Worm (Caenorhabditis elegans) whole organism, L3 larva: ENCODE measurements around the gene lido-2.
A peak's percentile ranks its signal among the peaks of the same experiment; 100 is the strongest.

Experiments used
- R02D3.7 ChIP-seq: fragments of 150-350 bp; optimal IDR thresholded peaks from 2 replicates; lab custom pipeline; 2014; ENCODE audit warnings: missing biosample characterization, missing genetic modification characterization
- ZK546.5 ChIP-seq: sonication (generic microtip); optimal IDR thresholded peaks from 2 replicates; lab custom pipeline; 2017; ENCODE audit warnings: missing biosample characterization, missing genetic modification characterization
- aly-2 ChIP-seq: fragments of 150-350 bp; optimal IDR thresholded peaks from 2 replicates; lab custom pipeline; 2014; ENCODE audit warnings: missing biosample characterization, missing genetic modification characterization
- ama-1 ChIP-seq: fragments of 150-350 bp; optimal IDR thresholded peaks from 2 replicates; lab custom pipeline; 2018
- ceh-28 ChIP-seq: fragments of 150-350 bp; optimal IDR thresholded peaks from 2 replicates; lab custom pipeline; 2014; ENCODE audit warnings: missing biosample characterization, missing genetic modification reagents, missing genetic modification characterization
- ceh-82 ChIP-seq: fragments of 150-350 bp; optimal IDR thresholded peaks from 2 replicates; lab custom pipeline; 2014; ENCODE audit warnings: missing biosample characterization, missing genetic modification characterization
- ceh-9 ChIP-seq: sonication (generic microtip); optimal IDR thresholded peaks from 2 replicates; lab custom pipeline; 2018; ENCODE audit warnings: missing biosample characterization, missing genetic modification characterization
- egl-5 ChIP-seq: fragments of 150-350 bp; optimal IDR thresholded peaks from 2 replicates; lab custom pipeline; 2017; ENCODE audit warnings: missing biosample characterization, missing genetic modification reagents, missing genetic modification characterization, inconsistent platforms
- elt-1 ChIP-seq: fragments of 150-350 bp; optimal IDR thresholded peaks from 2 replicates; lab custom pipeline; 2014; ENCODE audit warnings: missing biosample characterization, missing genetic modification characterization
- elt-2 ChIP-seq: sonication (generic microtip); optimal IDR thresholded peaks from 2 replicates; lab custom pipeline; 2016; ENCODE audit warnings: missing genetic modification reagents, mild to moderate bottlenecking, missing genetic modification characterization, missing compliant biosample characterization
- eor-1 ChIP-seq, 2 experiments: fragments of 150-350 bp; optimal IDR thresholded peaks; 2 replicates each; lab custom pipeline; 2014 to 2018; ENCODE audit warnings: missing biosample characterization in 2 of 2, missing genetic modification characterization in 2 of 2
- fkh-10 ChIP-seq: sonication (generic microtip); optimal IDR thresholded peaks from 2 replicates; lab custom pipeline; 2017; ENCODE audit warnings: missing biosample characterization, missing genetic modification reagents, missing genetic modification characterization
- fkh-2 ChIP-seq: fragments of 150-350 bp; optimal IDR thresholded peaks from 2 replicates; lab custom pipeline; 2014; ENCODE audit warnings: missing biosample characterization, missing genetic modification reagents, missing genetic modification characterization
- fos-1 ChIP-seq: fragments of 150-350 bp; optimal IDR thresholded peaks from 2 replicates; lab custom pipeline; 2014; ENCODE audit warnings: missing biosample characterization, missing genetic modification characterization
- hmg-11 ChIP-seq: sonication (generic microtip); optimal IDR thresholded peaks from 2 replicates; lab custom pipeline; 2016; ENCODE audit warnings: missing genetic modification characterization, missing compliant biosample characterization
- jun-1 ChIP-seq: fragments of 150-350 bp; optimal IDR thresholded peaks from 2 replicates; lab custom pipeline; 2014; ENCODE audit warnings: missing biosample characterization, missing genetic modification reagents, missing genetic modification characterization
- lin-15B ChIP-seq: fragments of 150-350 bp; optimal IDR thresholded peaks from 2 replicates; lab custom pipeline; 2014; ENCODE audit warnings: missing biosample characterization, missing genetic modification characterization
- lin-39 ChIP-seq: fragments of 150-350 bp; optimal IDR thresholded peaks from 2 replicates; lab custom pipeline; 2018; ENCODE audit warnings: missing biosample characterization, missing genetic modification reagents, missing genetic modification characterization
- lsy-12 ChIP-seq: sonication (generic microtip); optimal IDR thresholded peaks from 2 replicates; lab custom pipeline; 2016; ENCODE audit warnings: mild to moderate bottlenecking, missing genetic modification characterization, missing compliant biosample characterization
- mdl-1 ChIP-seq: fragments of 150-350 bp; optimal IDR thresholded peaks from 2 replicates; lab custom pipeline; 2014; ENCODE audit warnings: missing biosample characterization, missing genetic modification characterization
- nfya-1 ChIP-seq: sonication (generic microtip); optimal IDR thresholded peaks from 2 replicates; lab custom pipeline; 2017; ENCODE audit warnings: missing genetic modification characterization, mild to moderate bottlenecking, missing compliant biosample characterization, antibody characterized with exemption, moderate library complexity; ENCODE audit not compliant: insufficient read depth
- nhr-12 ChIP-seq: fragments of 150-350 bp; optimal IDR thresholded peaks from 2 replicates; lab custom pipeline; 2014; ENCODE audit warnings: missing biosample characterization, missing genetic modification characterization
- nhr-23 ChIP-seq: fragments of 150-350 bp; optimal IDR thresholded peaks from 2 replicates; lab custom pipeline; 2014; ENCODE audit warnings: missing biosample characterization, missing genetic modification reagents, missing genetic modification characterization
- nhr-237 ChIP-seq: fragments of 150-350 bp; optimal IDR thresholded peaks from 2 replicates; lab custom pipeline; 2014; ENCODE audit warnings: missing biosample characterization, missing genetic modification characterization
- nhr-28 ChIP-seq: fragments of 150-350 bp; optimal IDR thresholded peaks from 2 replicates; lab custom pipeline; 2014; ENCODE audit warnings: missing biosample characterization, missing genetic modification characterization
- nhr-76 ChIP-seq: fragments of 150-350 bp; sonication (generic microtip); optimal IDR thresholded peaks from 5 replicates; lab custom pipeline; 2014; ENCODE audit warnings: missing biosample characterization, missing genetic modification characterization
- nhr-77 ChIP-seq: fragments of 150-350 bp; optimal IDR thresholded peaks from 2 replicates; lab custom pipeline; 2014; ENCODE audit warnings: missing biosample characterization, missing genetic modification characterization
- pha-4 ChIP-seq: fragments of 150-350 bp; optimal IDR thresholded peaks from 2 replicates; lab custom pipeline; 2014; ENCODE audit warnings: missing biosample characterization, missing genetic modification reagents, missing genetic modification characterization
- pqm-1 ChIP-seq: fragments of 150-350 bp; optimal IDR thresholded peaks from 2 replicates; lab custom pipeline; 2017; ENCODE audit warnings: missing biosample characterization, missing genetic modification characterization, inconsistent platforms
- sea-2 ChIP-seq: fragments of 150-350 bp; sonication (generic microtip); optimal IDR thresholded peaks from 4 replicates; lab custom pipeline; 2014; ENCODE audit warnings: missing biosample characterization, missing genetic modification reagents, missing genetic modification characterization
- skn-1 ChIP-seq: fragments of 150-350 bp; optimal IDR thresholded peaks from 2 replicates; lab custom pipeline; 2014; ENCODE audit warnings: missing biosample characterization, missing genetic modification characterization
- snpc-4 ChIP-seq: fragments of 150-350 bp; optimal IDR thresholded peaks from 2 replicates; lab custom pipeline; 2014; ENCODE audit warnings: missing biosample characterization, missing genetic modification characterization
- tbx-2 ChIP-seq: sonication (generic microtip); optimal IDR thresholded peaks from 2 replicates; lab custom pipeline; 2016; ENCODE audit warnings: mild to moderate bottlenecking, missing genetic modification characterization, missing compliant biosample characterization
- unc-39 ChIP-seq: sonication (generic microtip); optimal IDR thresholded peaks from 4 replicates; lab custom pipeline; 2017; ENCODE audit warnings: missing biosample characterization, missing genetic modification characterization
- unc-62 ChIP-seq: fragments of 150-350 bp; sonication (generic microtip); optimal IDR thresholded peaks from 4 replicates; lab custom pipeline; 2014; ENCODE audit warnings: missing biosample characterization, missing genetic modification reagents, missing genetic modification characterization
- ztf-11 ChIP-seq: fragments of 150-350 bp; optimal IDR thresholded peaks from 2 replicates; lab custom pipeline; 2014; ENCODE audit warnings: missing biosample characterization, missing genetic modification characterization
- ztf-4 ChIP-seq: fragments of 150-350 bp; optimal IDR thresholded peaks from 2 replicates; lab custom pipeline; 2014; ENCODE audit warnings: missing biosample characterization, missing genetic modification characterization

Gene lido-2

DNA sequence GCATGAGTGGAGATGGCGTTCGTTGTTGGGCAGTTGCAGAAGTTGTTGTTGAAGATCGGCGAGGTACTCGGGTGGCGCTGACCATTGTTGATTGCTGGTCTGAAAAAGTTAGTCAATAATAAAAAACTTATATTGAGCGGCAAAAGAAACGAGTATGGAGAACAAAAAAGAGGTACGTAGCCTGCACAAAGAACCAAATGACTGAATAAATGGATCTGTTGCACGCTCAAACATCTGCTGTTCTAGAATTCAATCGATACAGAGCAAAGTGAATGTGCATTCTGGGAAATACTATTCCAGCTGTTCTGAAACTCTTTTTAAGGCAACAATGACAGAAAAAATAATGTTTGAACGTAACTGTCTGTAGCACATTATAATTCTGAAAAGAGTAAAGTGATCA lies at the start of gene lido-2:
Gene lido-2, minus strand, starts transcription at position 101 of the 400 bp plus-strand sequence.
- TF ChIP-seq egl-5 (no peak), ZK546.5 (no peak), ceh-82 (tag; lab: Kevin White, UChicago) (no peak), ztf-4 (tag; lab: Kevin White, UChicago) (no peak), nhr-23 (no peak), R02D3.7 (tag; lab: Kevin White, UChicago) (no peak), tbx-2 (tag; lab: Kevin White, UChicago) (no peak), hmg-11 (tag; lab: Kevin White, UChicago) (no peak), jun-1 (tag; lab: Kevin White, UChicago) (no peak), ztf-11 (tag; lab: Kevin White, UChicago) (no peak), nhr-28 (tag; lab: Kevin White, UChicago) (no peak), nhr-237 (no peak), eor-1 (tag; optimal IDR thresholded peaks at IDR 0.05; lab: Kevin White, UChicago) (no peak), mdl-1 (tag; lab: Kevin White, UChicago) (no peak), nhr-77 (tag; lab: Kevin White, UChicago) (no peak), lin-15B (no peak)

DNA sequence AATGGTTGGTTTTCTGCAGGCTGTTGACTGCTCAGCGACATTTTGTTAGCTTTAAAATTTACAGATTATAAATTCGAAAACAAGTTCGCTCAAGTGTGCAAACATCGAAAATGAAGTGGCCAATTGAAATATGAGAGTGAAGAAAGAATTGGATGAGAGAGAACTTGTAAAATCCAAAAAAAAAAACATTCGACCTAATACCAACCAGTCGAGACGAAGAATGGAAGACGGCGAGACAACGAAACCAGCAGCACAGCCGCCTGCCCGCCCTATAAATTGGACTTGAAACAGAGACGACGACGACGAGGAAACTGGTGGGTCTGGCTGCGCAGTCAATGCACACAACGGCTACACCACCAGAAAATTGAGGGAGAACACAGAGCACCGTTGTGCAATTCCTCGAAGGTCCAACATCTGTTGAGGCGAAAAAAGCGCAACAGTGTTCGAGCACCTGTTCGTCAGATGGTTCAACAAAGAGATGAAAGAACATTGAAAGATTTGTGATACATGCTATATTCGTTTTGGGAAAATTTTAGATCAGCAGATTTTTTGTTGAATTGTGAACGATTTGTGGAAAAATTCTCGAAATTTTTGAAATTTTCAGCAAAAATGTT lies 49.4 kb upstream of the lido-2 start, which contains the start of gene T23C6.4:
Gene T23C6.4, minus strand, starts transcription at position 51 of the 614 bp plus-strand sequence.
- TF ChIP-seq unc-39 (tag; lab: Kevin White, UChicago): no peak
- no peak for TF ChIP-seq fkh-2
- no peak for TF ChIP-seq lin-15B
- TF ChIP-seq aly-2 (tag; lab: Kevin White, UChicago): no peak
- peak; percentile 31 for TF ChIP-seq lin-39
- no peak for TF ChIP-seq ceh-82 (tag; lab: Kevin White, UChicago)
- no peak for TF ChIP-seq fos-1 (tag; lab: Kevin White, UChicago)
- TF ChIP-seq nfya-1 (tag; lab: Kevin White, UChicago): peak; percentile 4

DNA sequence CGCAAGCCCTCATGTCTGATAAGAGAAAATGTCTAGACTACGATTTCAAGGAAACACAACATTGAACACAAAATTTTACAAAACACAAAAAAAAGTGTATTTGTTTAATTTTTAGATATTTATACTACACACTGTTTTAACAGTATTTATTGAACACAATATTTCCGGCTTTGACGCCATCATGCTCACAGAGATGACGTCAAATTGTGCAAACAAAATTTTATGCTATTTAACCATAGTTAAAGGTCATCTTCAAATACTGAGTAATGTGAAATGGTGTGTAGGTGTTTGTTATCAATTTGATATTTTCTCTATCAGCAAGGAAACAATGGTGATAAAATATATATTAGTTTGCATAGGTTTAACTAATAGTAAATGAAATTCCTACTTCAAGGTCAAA lies 46.0 kb upstream of the lido-2 start:
- TF ChIP-seq elt-2 (tag; lab: Kevin White, UChicago) (peak; percentile 68), pqm-1 (tag; lab: Kevin White, UChicago) (peak; percentile 55), jun-1 (tag; lab: Kevin White, UChicago) (peak; percentile 14), R02D3.7 (tag; lab: Kevin White, UChicago) (no peak), pha-4 (peak; percentile 6), nhr-28 (tag; lab: Kevin White, UChicago) (no peak)

DNA sequence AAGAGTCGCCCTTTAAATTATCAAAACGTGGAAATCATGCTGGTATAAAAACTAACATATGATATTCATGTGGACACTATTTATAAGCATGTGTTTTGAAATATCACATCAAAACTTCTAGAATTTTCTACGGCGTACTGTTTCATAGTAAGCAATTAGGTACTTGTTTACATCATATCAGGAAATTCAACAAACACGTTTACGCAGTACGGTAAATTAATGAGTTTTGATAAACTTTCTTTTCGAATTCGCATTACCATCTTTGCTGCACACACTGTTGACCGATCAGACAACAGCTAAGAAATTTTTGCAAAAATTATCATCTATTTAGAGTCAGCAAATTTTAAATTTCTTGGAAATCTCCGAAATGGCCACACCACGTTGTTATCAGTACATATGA lies 39.9 kb upstream of the lido-2 start:
- TF ChIP-seq nhr-237: no peak
- TF ChIP-seq elt-2 (tag; lab: Kevin White, UChicago): peak; percentile 58
- peak; percentile 39 for TF ChIP-seq pha-4
- no peak for TF ChIP-seq elt-1 (tag; lab: Kevin White, UChicago)
- no peak for TF ChIP-seq fkh-2
- TF ChIP-seq pqm-1 (tag; lab: Kevin White, UChicago): peak; percentile 32
- no peak for TF ChIP-seq fos-1 (tag; lab: Kevin White, UChicago)
- no peak for TF ChIP-seq nhr-77 (tag; lab: Kevin White, UChicago)
- no peak for TF ChIP-seq ama-1
- TF ChIP-seq lsy-12 (tag; lab: Kevin White, UChicago): no peak
- TF ChIP-seq eor-1 (tag; optimal IDR thresholded peaks at IDR 0.05; lab: Kevin White, UChicago): no peak
- TF ChIP-seq unc-62 (GFP tag; lab: Kevin White, UChicago): no peak
- TF ChIP-seq nhr-76 (tag; lab: Kevin White, UChicago): no peak
- TF ChIP-seq snpc-4 (tag; lab: Kevin White, UChicago): no peak
- TF ChIP-seq sea-2 (GFP tag; lab: Kevin White, UChicago): no peak
- no peak for TF ChIP-seq fkh-10 (GFP tag; lab: Kevin White, UChicago)
- TF ChIP-seq skn-1: no peak
- TF ChIP-seq ceh-28: no peak
- no peak for TF ChIP-seq aly-2 (tag; lab: Kevin White, UChicago)
- no peak for TF ChIP-seq lin-39
- TF ChIP-seq ceh-9 (tag; lab: Kevin White, UChicago): no peak
- no peak for TF ChIP-seq nhr-12 (tag; lab: Kevin White, UChicago)
- TF ChIP-seq, all 47 proteins: peak for 3
